Worm (Caenorhabditis elegans) whole organism, mixed stage, embryonic: Measurements from ENCODE around the gene elo-5.

Source experiments
- ham-2 ChIP-seq: fragments of 200-800 bp; sonication (Bioruptor generic); optimal IDR thresholded peaks from 2 replicates; lab custom pipeline; 2018; ENCODE audit warnings: mild to moderate bottlenecking, missing genetic modification characterization, missing compliant biosample characterization
- lsy-2 ChIP-seq: fragments of 150-350 bp; optimal IDR thresholded peaks from 2 replicates; lab custom pipeline; 2014; ENCODE audit warnings: missing biosample characterization, missing genetic modification characterization

- TF ChIP-seq lsy-2 (tag; lab: Kevin White, UChicago) (peak; percentile 88), ham-2 (no peak)
These were observed 22.8 kb downstream of the elo-5 start, which contains the start of gene Y4C6B.1 for ce11 chrIV:5354124-5354523.
